Fruit fly (Drosophila melanogaster) whole organism, embryonic: Measurements from ENCODE around the gene mbc.
A peak's percentile ranks its signal among the peaks of the same experiment; 100 is the strongest.

Experiments
- B-H1 ChIP-seq: fragments of 200-800 bp; sonication (Bioruptor generic); IDR thresholded peaks from 3 replicates; pipeline ENCODE4 v1.3.6; 2022; ENCODE audit warnings: missing biosample characterization, missing genetic modification characterization
- B-H2 ChIP-seq: fragments of 200-800 bp; sonication (Bioruptor generic); optimal IDR thresholded peaks from 2 replicates; lab custom pipeline; 2018; ENCODE audit warnings: missing biosample characterization, mild to moderate bottlenecking, missing genetic modification characterization
- BEAF-32 ChIP-seq: fragments of 200-800 bp; sonication (Bioruptor generic); optimal IDR thresholded peaks from 3 replicates; lab custom pipeline; 2017; ENCODE audit warnings: missing biosample characterization, missing genetic modification characterization, mild to moderate bottlenecking, moderate library complexity, missing genetic modification reagents
- CG10209 ChIP-seq: fragments of 200-800 bp; sonication (Bioruptor generic); optimal IDR thresholded peaks from 3 replicates; lab custom pipeline; 2017; ENCODE audit warnings: missing biosample characterization, mild to moderate bottlenecking, missing genetic modification characterization, missing genetic modification reagents
- CG10267 ChIP-seq: fragments of 200-800 bp; sonication (Bioruptor generic); optimal IDR thresholded peaks from 2 replicates; lab custom pipeline; 2018; ENCODE audit warnings: missing biosample characterization, mild to moderate bottlenecking, missing genetic modification characterization, moderate library complexity
- CG11247 ChIP-seq: fragments of 200-800 bp; sonication (Bioruptor generic); IDR thresholded peaks from 2 replicates; pipeline ENCODE4 v1.3.6; 2022; ENCODE audit warnings: missing biosample characterization, missing genetic modification characterization
- CG12155 ChIP-seq: fragments of 200-800 bp; sonication (Bioruptor generic); optimal IDR thresholded peaks from 3 replicates; lab custom pipeline; 2016; ENCODE audit warnings: missing biosample characterization, missing genetic modification characterization
- CG13624 ChIP-seq: fragments of 200-800 bp; sonication (Bioruptor generic); optimal IDR thresholded peaks from 2 replicates; lab custom pipeline; 2016; ENCODE audit warnings: missing biosample characterization, missing genetic modification characterization
- CG15514 ChIP-seq: fragments of 200-800 bp; sonication (Bioruptor generic); optimal IDR thresholded peaks from 3 replicates; lab custom pipeline; 2017; ENCODE audit warnings: missing biosample characterization, missing genetic modification characterization, mild to moderate bottlenecking, moderate library complexity, missing genetic modification reagents
- CG1603 ChIP-seq: fragments of 200-800 bp; sonication (Bioruptor generic); optimal IDR thresholded peaks from 2 replicates; lab custom pipeline; 2019; ENCODE audit warnings: missing biosample characterization, mild to moderate bottlenecking, missing genetic modification characterization, moderate library complexity
- CG1647 ChIP-seq: fragments of 200-800 bp; sonication (Bioruptor generic); optimal IDR thresholded peaks from 3 replicates; lab custom pipeline; 2016; ENCODE audit warnings: missing biosample characterization, missing genetic modification characterization
- CG2120 ChIP-seq: fragments of 200-800 bp; sonication (Bioruptor generic); optimal IDR thresholded peaks from 3 replicates; lab custom pipeline; 2016; ENCODE audit warnings: missing biosample characterization, missing genetic modification characterization
- CG34422 ChIP-seq: fragments of 200-800 bp; sonication (Bioruptor generic); IDR thresholded peaks from 3 replicates; pipeline ENCODE4 v1.3.6; 2022; ENCODE audit warnings: missing biosample characterization, missing genetic modification characterization
- CG3847 ChIP-seq: fragments of 200-800 bp; sonication (Bioruptor generic); IDR thresholded peaks from 2 replicates; pipeline ENCODE4 v1.3.6; 2022; ENCODE audit warnings: missing biosample characterization, missing genetic modification characterization
- CG6175 ChIP-seq: fragments of 200-800 bp; sonication (Bioruptor generic); IDR thresholded peaks from 3 replicates; pipeline ENCODE4 v1.3.6; 2022; ENCODE audit warnings: missing biosample characterization, missing genetic modification characterization
- CG6272 ChIP-seq: fragments of 200-800 bp; sonication (Bioruptor generic); IDR thresholded peaks from 2 replicates; pipeline ENCODE4 v1.3.6; 2022; ENCODE audit warnings: missing biosample characterization, missing genetic modification characterization
- CG6791 ChIP-seq: fragments of 200-800 bp; sonication (Bioruptor generic); IDR thresholded peaks from 3 replicates; pipeline ENCODE4 v1.3.6; 2022; ENCODE audit warnings: missing biosample characterization, missing genetic modification characterization; ENCODE audit not compliant: partially characterized antibody
- Camta ChIP-seq: fragments of 200-800 bp; sonication (Bioruptor generic); optimal IDR thresholded peaks from 2 replicates; lab custom pipeline; 2016; ENCODE audit warnings: missing biosample characterization, missing genetic modification characterization
- Dll ChIP-seq: fragments of 200-800 bp; sonication (Bioruptor generic); IDR thresholded peaks from 4 replicates; pipeline ENCODE4 v1.3.6; 2022; ENCODE audit warnings: missing biosample characterization, missing genetic modification characterization; ENCODE audit not compliant: partially characterized antibody
- Dp ChIP-seq: fragments of 200-800 bp; sonication (Bioruptor generic); optimal IDR thresholded peaks from 2 replicates; lab custom pipeline; 2018; ENCODE audit warnings: missing biosample characterization, mild to moderate bottlenecking, missing genetic modification characterization, moderate library complexity
- Hmr ChIP-seq: fragments of 200-800 bp; sonication (Bioruptor generic); optimal IDR thresholded peaks from 3 replicates; lab custom pipeline; 2017; ENCODE audit warnings: mild to moderate bottlenecking, missing biosample characterization, missing genetic modification reagents, missing genetic modification characterization
- Hmx ChIP-seq: fragments of 200-800 bp; sonication (Bioruptor generic); optimal IDR thresholded peaks from 2 replicates; lab custom pipeline; 2016; ENCODE audit warnings: missing biosample characterization, missing genetic modification characterization
- Hsf ChIP-seq: fragments of 200-800 bp; sonication (Bioruptor generic); optimal IDR thresholded peaks from 3 replicates; lab custom pipeline; 2016; ENCODE audit warnings: missing biosample characterization, missing genetic modification characterization
- Lhr ChIP-seq: fragments of 200-800 bp; sonication (Bioruptor generic); optimal IDR thresholded peaks from 3 replicates; lab custom pipeline; 2017; ENCODE audit warnings: mild to moderate bottlenecking, missing biosample characterization, missing genetic modification reagents, missing genetic modification characterization
- MBD-R2 ChIP-seq: fragments of 200-800 bp; sonication (Bioruptor generic); IDR thresholded peaks from 2 replicates; pipeline ENCODE4 v1.3.6; 2022; ENCODE audit warnings: missing biosample characterization, missing genetic modification characterization
- MESR4 ChIP-seq: fragments of 200-800 bp; sonication (Bioruptor generic); optimal IDR thresholded peaks from 2 replicates; lab custom pipeline; 2018; ENCODE audit warnings: missing biosample characterization, mild to moderate bottlenecking, missing genetic modification characterization, moderate library complexity
- Max ChIP-seq: fragments of 200-800 bp; sonication (Bioruptor generic); optimal IDR thresholded peaks from 2 replicates; lab custom pipeline; 2016; ENCODE audit warnings: missing biosample characterization, mild to moderate bottlenecking, missing genetic modification characterization
- Med ChIP-seq: fragments of 200-800 bp; sonication (Bioruptor generic); peaks from one replicate; lab custom pipeline; 2016; ENCODE audit warnings: missing biosample characterization, missing genetic modification characterization, mild to moderate bottlenecking, inconsistent platforms, moderate library complexity
- Myb ChIP-seq: fragments of 200-800 bp; sonication (Bioruptor generic); optimal IDR thresholded peaks from 2 replicates; lab custom pipeline; 2016; ENCODE audit warnings: missing biosample characterization, missing genetic modification characterization
- Xrp1 ChIP-seq: fragments of 200-800 bp; sonication (Bioruptor generic); IDR thresholded peaks from 2 replicates; pipeline ENCODE4 v1.3.6; 2022; ENCODE audit warnings: missing biosample characterization, missing genetic modification characterization
- YL-1 ChIP-seq: fragments of 200-800 bp; sonication (Bioruptor generic); optimal IDR thresholded peaks from 3 replicates; lab custom pipeline; 2017; ENCODE audit warnings: missing biosample characterization, mild to moderate bottlenecking, missing genetic modification characterization
- amos ChIP-seq: fragments of 200-800 bp; sonication (Bioruptor generic); IDR thresholded peaks from 2 replicates; pipeline ENCODE4 v1.3.6; 2022; ENCODE audit warnings: missing biosample characterization, missing genetic modification characterization; ENCODE audit not compliant: partially characterized antibody
- ato ChIP-seq: fragments of 200-800 bp; sonication (Bioruptor generic); IDR thresholded peaks from 2 replicates; pipeline ENCODE4 v1.3.6; 2022; ENCODE audit warnings: missing biosample characterization, missing genetic modification characterization; ENCODE audit not compliant: partially characterized antibody
- bbx ChIP-seq: fragments of 200-800 bp; sonication (Bioruptor generic); IDR thresholded peaks from 2 replicates; pipeline ENCODE4 v1.3.6; 2022; ENCODE audit warnings: missing biosample characterization, missing genetic modification characterization; ENCODE audit not compliant: partially characterized antibody
- gcm ChIP-seq: fragments of 200-800 bp; sonication (Bioruptor generic); optimal IDR thresholded peaks from 2 replicates; lab custom pipeline; 2019; ENCODE audit warnings: missing biosample characterization, mild to moderate bottlenecking, missing genetic modification characterization, moderate library complexity
- ind ChIP-seq: fragments of 200-800 bp; sonication (Bioruptor generic); optimal IDR thresholded peaks from 3 replicates; lab custom pipeline; 2016; ENCODE audit warnings: missing biosample characterization, missing genetic modification characterization
- ken ChIP-seq: fragments of 200-800 bp; sonication (Bioruptor generic); IDR thresholded peaks from 3 replicates; pipeline ENCODE4 v1.3.6; 2022; ENCODE audit warnings: missing biosample characterization, missing genetic modification characterization
- lilli ChIP-seq: fragments of 200-800 bp; sonication (Bioruptor generic); optimal IDR thresholded peaks from 3 replicates; lab custom pipeline; 2016; ENCODE audit warnings: missing biosample characterization, missing genetic modification characterization
- luna ChIP-seq: fragments of 200-800 bp; sonication (Bioruptor generic); optimal IDR thresholded peaks from 2 replicates; lab custom pipeline; 2016; ENCODE audit warnings: missing biosample characterization, missing genetic modification characterization
- mam ChIP-seq: fragments of 200-800 bp; sonication (Bioruptor generic); optimal IDR thresholded peaks from 3 replicates; lab custom pipeline; 2016; ENCODE audit warnings: missing biosample characterization, missing genetic modification characterization
- nerfin-2 ChIP-seq: fragments of 200-800 bp; sonication (Bioruptor generic); IDR thresholded peaks from 2 replicates; pipeline ENCODE4 v1.3.6; 2022; ENCODE audit warnings: missing biosample characterization, missing genetic modification characterization; ENCODE audit not compliant: partially characterized antibody
- oc ChIP-seq: fragments of 200-800 bp; sonication (Bioruptor generic); optimal IDR thresholded peaks from 2 replicates; lab custom pipeline; 2018; ENCODE audit warnings: missing biosample characterization, mild to moderate bottlenecking, missing genetic modification characterization, moderate library complexity
- pzg ChIP-seq: fragments of 200-800 bp; sonication (Bioruptor generic); optimal IDR thresholded peaks from 3 replicates; lab custom pipeline; 2018; ENCODE audit warnings: missing biosample characterization, mild to moderate bottlenecking, missing genetic modification characterization, moderate library complexity
- rib ChIP-seq: fragments of 200-800 bp; sonication (Bioruptor generic); IDR thresholded peaks from 2 replicates; pipeline ENCODE4 v1.3.6; 2022; ENCODE audit warnings: missing biosample characterization, missing genetic modification characterization
- sens ChIP-seq: fragments of 200-800 bp; sonication (Bioruptor generic); peaks from one replicate; lab custom pipeline; 2016; ENCODE audit warnings: missing biosample characterization, missing genetic modification characterization
- sna ChIP-seq: fragments of 200-800 bp; sonication (Bioruptor generic); IDR thresholded peaks from 2 replicates; pipeline ENCODE4 v1.3.6; 2022; ENCODE audit warnings: missing biosample characterization, missing genetic modification characterization; ENCODE audit not compliant: partially characterized antibody
- tin ChIP-seq: fragments of 200-800 bp; sonication (Bioruptor generic); optimal IDR thresholded peaks from 3 replicates; lab custom pipeline; 2016; ENCODE audit warnings: missing biosample characterization, missing genetic modification characterization
- tna ChIP-seq: fragments of 200-800 bp; sonication (Bioruptor generic); IDR thresholded peaks from 2 replicates; pipeline ENCODE4 v1.3.6; 2022; ENCODE audit warnings: missing biosample characterization, missing genetic modification characterization; ENCODE audit not compliant: partially characterized antibody
- zen ChIP-seq: fragments of 200-800 bp; sonication (Bioruptor generic); optimal IDR thresholded peaks from 3 replicates; lab custom pipeline; 2018; ENCODE audit warnings: missing biosample characterization, mild to moderate bottlenecking, missing genetic modification characterization, moderate library complexity

mbc gene

dm6 chr3R:23763015-23763414 is 18.6 kb upstream of the mbc start, which contains the start of gene udt (continued):
- peak; percentile 55 for TF ChIP-seq CG15514
- TF ChIP-seq CG12155 (GFP tag; lab: Kevin White, UChicago), result peak; percentile 14
- peak; percentile 86 for TF ChIP-seq Myb (GFP tag; lab: Kevin White, UChicago)
- TF ChIP-seq BEAF-32, result peak; percentile 20
- peak; percentile 64 for TF ChIP-seq MESR4
- no peak for TF ChIP-seq gcm (GFP tag; lab: Kevin White, UChicago)
- TF ChIP-seq luna, result peak; percentile 4
- TF ChIP-seq Hsf (GFP tag; lab: Kevin White, UChicago), result peak; percentile 1
- peak; percentile 32; the same call in 1 of the 2 replicates for TF ChIP-seq MBD-R2 (GFP tag; lab: Robert Waterston, UW)
- TF ChIP-seq tin (GFP tag; lab: Kevin White, UChicago), result no peak
- 0 out of 3 replicates have a peak, but pooled peaks have one; percentile 42 for TF ChIP-seq CG6791 (GFP tag; lab: Robert Waterston, UW)
- TF ChIP-seq nerfin-2, result no peak
- peak; percentile 80 for TF ChIP-seq sens (GFP tag; lab: Kevin White, UChicago)
- peak; percentile 23 for TF ChIP-seq B-H2 (GFP tag; lab: Kevin White, UChicago)
- peak; percentile 34; the same call in 1 of the 2 replicates for TF ChIP-seq rib (GFP tag; lab: Robert Waterston, UW)
- TF ChIP-seq CG11247 (GFP tag; lab: Robert Waterston, UW), result 0 out of 2 replicates have a peak, but pooled peaks have one; percentile 22
- peak; percentile 43 for TF ChIP-seq mam (GFP tag; lab: Kevin White, UChicago)
- peak; percentile 53 for TF ChIP-seq zen
- peak; percentile 14 for TF ChIP-seq ind
- TF ChIP-seq Lhr, result no peak
- TF ChIP-seq YL-1, result peak; percentile 12
- TF ChIP-seq ken (GFP tag; lab: Robert Waterston, UW), result no peak
- TF ChIP-seq ato (GFP tag; lab: Robert Waterston, UW), result no peak
- peak; percentile 42 for TF ChIP-seq pzg (GFP tag; lab: Kevin White, UChicago)
- peak; percentile 53 for TF ChIP-seq CG1603 (tag; lab: Kevin White, UChicago)
- no peak for TF ChIP-seq B-H1 (GFP tag; lab: Robert Waterston, UW)
- no peak for TF ChIP-seq CG3847
- peak; percentile 44; the same call in 1 of the 4 replicates for TF ChIP-seq Dll (GFP tag; lab: Robert Waterston, UW)
- no peak for TF ChIP-seq Hmx (GFP tag; lab: Kevin White, UChicago)
- TF ChIP-seq CG2120 (GFP tag; lab: Kevin White, UChicago), result peak; percentile 48
- peak; percentile 51 for TF ChIP-seq oc (tag; lab: Kevin White, UChicago)
- peak; percentile 20; the same call in 1 of the 2 replicates for TF ChIP-seq bbx (GFP tag; lab: Robert Waterston, UW)
- TF ChIP-seq tna (GFP tag; lab: Robert Waterston, UW), result 0 out of 2 replicates have a peak, but pooled peaks have one; percentile 10
- peak; percentile 4 for TF ChIP-seq Max (GFP tag; lab: Kevin White, UChicago)
- peak; percentile 78 for TF ChIP-seq Med
- TF ChIP-seq CG1647, result peak; percentile 24
- TF ChIP-seq Dp (GFP tag; lab: Kevin White, UChicago), result peak; percentile 27
- peak; percentile 94 for TF ChIP-seq CG10267
- no peak for TF ChIP-seq Hmr (GFP tag; lab: Kevin White, UChicago)
- TF ChIP-seq Camta (GFP tag; lab: Kevin White, UChicago), result peak; percentile 35
- TF ChIP-seq CG6175 (GFP tag; lab: Robert Waterston, UW), result no peak
- peak; percentile 11 for TF ChIP-seq CG10209
- 0 out of 2 replicates have a peak, but pooled peaks have one; percentile 14 for TF ChIP-seq Xrp1 (GFP tag; lab: Robert Waterston, UW)
- TF ChIP-seq amos, result peak; percentile 8; the same call in 1 of the 2 replicates
- no peak for TF ChIP-seq CG6272
- TF ChIP-seq CG13624 (GFP tag; lab: Kevin White, UChicago), result peak; percentile 4
- TF ChIP-seq CG34422 (GFP tag; lab: Robert Waterston, UW), result 0 out of 3 replicates have a peak, but pooled peaks have one; percentile 15
- TF ChIP-seq lilli, result peak; percentile 13
- no peak for TF ChIP-seq sna
